Fruit fly (Drosophila melanogaster) whole organism, adult: ENCODE measurements around the gene Eogt.

ENCODE experiments used
- Mnt ChIP-seq: fragments of 200-800 bp; sonication (Bioruptor generic); optimal IDR thresholded peaks from 2 replicates; lab custom pipeline; 2016; ENCODE audit warnings: missing biosample characterization, mild to moderate bottlenecking, missing genetic modification characterization
- bab1 ChIP-seq: fragments of 200-800 bp; sonication (Bioruptor generic); optimal IDR thresholded peaks from 3 replicates; lab custom pipeline; 2019; ENCODE audit warnings: missing biosample characterization, mild to moderate bottlenecking, missing genetic modification characterization, moderate library complexity
- cic ChIP-seq: fragments of 200-800 bp; sonication (Bioruptor generic); optimal IDR thresholded peaks from 2 replicates; lab custom pipeline; 2017; ENCODE audit warnings: missing biosample characterization, mild to moderate bottlenecking, missing genetic modification characterization, moderate library complexity
- kay ChIP-seq: fragments of 200-800 bp; sonication (Bioruptor generic); peaks from one replicate; lab custom pipeline; 2016; ENCODE audit warnings: missing biosample characterization, missing genetic modification characterization, borderline replicate concordance
- tj ChIP-seq: fragments of 200-800 bp; sonication (Bioruptor generic); optimal IDR thresholded peaks from 3 replicates; lab custom pipeline; 2017; ENCODE audit warnings: missing biosample characterization, mild to moderate bottlenecking, missing genetic modification characterization, moderate library complexity

dm6 chr2L:2348479-2348878, 32.4 kb upstream of the Eogt start:
- TF ChIP-seq tj (GFP tag; lab: Kevin White, UChicago) (no peak), cic (no peak), Mnt (GFP tag; lab: Kevin White, UChicago) (no peak), bab1 (GFP tag; lab: Kevin White, UChicago) (no peak), kay (GFP tag; lab: Kevin White, UChicago) (no peak)
